Worm (Caenorhabditis elegans): ENCODE results near the gene R03D7.8.

- TF ChIP-seq him-1 (tag; optimal IDR thresholded peaks at IDR 0.05), result no peak
- TF ChIP-seq W03F9.2 (tag; optimal IDR thresholded peaks at IDR 0.05), result no peak
These were observed 3.6 kb downstream of the R03D7.8 start, which contains the start of gene nos-1 for ce11 chrII:10953065-10953464.

Measured in whole organism, L4/young adult.